Worm (Caenorhabditis elegans): ENCODE results near the gene Y54G2A.38.

Y54G2A.38 gene

DNA sequence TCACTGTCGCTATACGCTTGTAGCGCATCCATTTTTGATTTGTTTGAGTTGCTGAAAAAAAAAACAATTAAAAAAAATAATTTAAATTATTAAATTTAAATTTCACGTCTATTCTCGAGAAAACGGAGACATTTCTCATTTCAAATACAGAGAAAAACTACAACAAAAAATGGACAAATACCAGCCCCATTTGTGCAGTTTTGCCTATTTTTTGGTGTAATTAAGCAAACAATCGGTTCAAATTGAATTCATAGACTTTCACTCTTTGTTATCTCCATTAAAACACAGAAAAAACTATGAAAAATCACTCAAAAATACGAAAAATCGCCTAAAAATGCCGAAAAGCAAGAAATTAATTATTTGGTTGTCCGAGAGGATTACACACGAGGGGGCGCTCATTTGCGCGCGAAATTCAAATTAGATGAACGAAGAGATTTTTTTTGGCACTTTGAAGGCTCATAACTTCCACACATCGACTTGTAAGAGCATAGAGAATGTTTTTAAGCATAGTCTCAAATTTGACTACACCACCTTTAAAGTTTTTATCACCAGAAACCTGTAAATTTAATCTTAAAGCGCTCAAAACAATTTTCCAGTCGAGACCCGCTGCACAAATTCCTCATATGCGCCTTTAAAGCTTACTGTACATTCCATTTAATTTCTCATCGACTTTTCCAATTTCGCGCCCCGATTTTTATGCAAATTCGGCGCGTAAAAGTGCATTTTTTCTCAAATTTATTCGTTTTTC, 23.7 kb downstream of the Y54G2A.38 start, which contains the start of gene Y54G2A.12:
TSS of gene Y54G2A.12 (minus strand) at position 51 of the 748 bp plus-strand sequence.
- TF ChIP-seq mdl-1 (tag; optimal IDR thresholded peaks at IDR 0.05) (no peak), unc-98 (GFP tag; IDR thresholded peaks at IDR 0.05) (no peak), ceh-90 (tag; optimal IDR thresholded peaks at IDR 0.05) (no peak), blmp-1 (tag; optimal IDR thresholded peaks at IDR 0.05) (no peak), dpl-1 (GFP tag; optimal IDR thresholded peaks at IDR 0.05) (peak in 2 of 3 experiments; percentile 4 to 8), unc-130 (tag; optimal IDR thresholded peaks at IDR 0.05) (no peak), ets-5 (GFP tag; IDR thresholded peaks at IDR 0.05) (no peak), hpl-2 (GFP tag; optimal IDR thresholded peaks at IDR 0.05) (no peak), alr-1 (tag; optimal IDR thresholded peaks at IDR 0.05; ENCODE audit: borderline replicate concordance) (no peak), efl-1 (optimal IDR thresholded peaks at IDR 0.05) (peak; percentile 39 to 41), efl-1 (GFP tag; optimal IDR thresholded peaks at IDR 0.05 in 1 of 2) (peak; percentile 44 to 55), nhr-77 (tag; optimal IDR thresholded peaks at IDR 0.05) (no peak)

DNA sequence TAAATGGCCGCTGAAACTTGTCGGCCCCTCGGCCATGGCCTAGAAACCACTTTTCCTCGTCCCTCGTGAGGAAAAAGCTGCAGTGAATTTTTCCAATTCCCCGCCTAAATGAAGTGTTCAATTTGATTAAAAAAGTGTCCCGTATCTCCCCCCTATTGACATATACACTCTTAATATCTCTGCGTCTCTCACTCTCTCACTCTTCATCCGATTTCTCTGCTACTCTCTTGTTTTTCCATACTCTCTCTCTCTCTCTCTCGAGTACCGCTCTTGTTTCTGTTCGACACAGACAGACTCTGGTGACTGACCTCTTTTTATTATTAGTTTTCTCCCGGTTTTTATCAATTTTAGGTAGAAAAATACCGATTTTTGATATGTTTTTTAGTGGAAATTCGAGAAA, 25.8 kb downstream of the Y54G2A.38 start:
- TF ChIP-seq egl-13 (tag; optimal IDR thresholded peaks at IDR 0.05), result no peak
- peak; percentile 38 for TF ChIP-seq blmp-1 (tag; optimal IDR thresholded peaks at IDR 0.05)
- peak; percentile 69 to 72 for TF ChIP-seq efl-1 (optimal IDR thresholded peaks at IDR 0.05)
- TF ChIP-seq efl-1 (GFP tag; optimal IDR thresholded peaks at IDR 0.05 in 1 of 2), result peak; percentile 47 to 87
- no peak for TF ChIP-seq lin-14 (GFP tag; optimal IDR thresholded peaks at IDR 0.05)
- no peak for TF ChIP-seq mef-2 (tag; optimal IDR thresholded peaks at IDR 0.05)
- TF ChIP-seq ceh-88 (GFP tag; IDR thresholded peaks at IDR 0.05), result no peak
- peak in 1 of 6 experiments; percentile 26 for TF ChIP-seq elt-3 (tag; optimal IDR thresholded peaks at IDR 0.05)
- no peak for TF ChIP-seq nhr-84 (tag; optimal IDR thresholded peaks at IDR 0.05)
- TF ChIP-seq snu-23 (GFP tag; optimal IDR thresholded peaks at IDR 0.05), result peak; percentile 68
- TF ChIP-seq aha-1 (tag; optimal IDR thresholded peaks at IDR 0.05), result no peak
- no peak for TF ChIP-seq nhr-76 (tag; optimal IDR thresholded peaks at IDR 0.05)
- no peak for TF ChIP-seq mab-9 (GFP tag; IDR thresholded peaks at IDR 0.05)
- no peak for TF ChIP-seq F16B12.6 (tag; optimal IDR thresholded peaks at IDR 0.05)
- TF ChIP-seq swsn-7 (tag; optimal IDR thresholded peaks at IDR 0.05), result peak; percentile 36
- peak; percentile 45 to 55 for TF ChIP-seq lin-35 (GFP tag; optimal IDR thresholded peaks at IDR 0.05)
- peak; percentile 71 for TF ChIP-seq nhr-85 (tag)
- no peak for TF ChIP-seq unc-30 (tag; optimal IDR thresholded peaks at IDR 0.05)
- peak; percentile 54 for TF ChIP-seq nhr-47 (tag; optimal IDR thresholded peaks at IDR 0.05)
- no peak for TF ChIP-seq C34B4.2 (tag; optimal IDR thresholded peaks at IDR 0.05)
- TF ChIP-seq unc-98 (GFP tag; IDR thresholded peaks at IDR 0.05), result no peak
- TF ChIP-seq tbx-2 (tag; optimal IDR thresholded peaks at IDR 0.05), result peak; percentile 46
- TF ChIP-seq nhr-20 (tag; optimal IDR thresholded peaks at IDR 0.05), result peak; percentile 46
- no peak for TF ChIP-seq ama-1 (optimal IDR thresholded peaks at IDR 0.05)
- TF ChIP-seq irx-1 (tag; optimal IDR thresholded peaks at IDR 0.05), result no peak
- peak; percentile 15 for TF ChIP-seq dsc-1 (tag; optimal IDR thresholded peaks at IDR 0.05)
- peak; percentile 37 to 45 (median 43) for TF ChIP-seq dpl-1 (GFP tag; optimal IDR thresholded peaks at IDR 0.05)
- peak; percentile 46 to 57 for TF ChIP-seq lsy-2 (tag; optimal IDR thresholded peaks at IDR 0.05)
- no peak for TF ChIP-seq ztf-11 (tag; optimal IDR thresholded peaks at IDR 0.05)
- no peak for TF ChIP-seq nhr-19 (GFP tag; conservative IDR thresholded peaks at IDR 0.05)
- peak; percentile 3 to 46 (median 40) for TF ChIP-seq ceh-82 (tag; optimal IDR thresholded peaks at IDR 0.05)
- TF ChIP-seq hpl-2 (GFP tag; optimal IDR thresholded peaks at IDR 0.05), result no peak
- no peak for TF ChIP-seq rnt-1 (tag; optimal IDR thresholded peaks at IDR 0.05)
- peak; percentile 68 for TF ChIP-seq nhr-71 (tag; optimal IDR thresholded peaks at IDR 0.05)
- peak; percentile 64 for TF ChIP-seq mep-1 (tag; optimal IDR thresholded peaks at IDR 0.05)
- 0 out of 2 replicates have a peak, but pooled peaks have one; percentile 13 for TF ChIP-seq grh-1 (GFP tag; IDR thresholded peaks at IDR 0.05)
- no peak for TF ChIP-seq ceh-8 (GFP tag; optimal IDR thresholded peaks at IDR 0.05)
- no peak for TF ChIP-seq ztf-4 (tag; optimal IDR thresholded peaks at IDR 0.05)
- TF ChIP-seq isw-1 (GFP tag; IDR thresholded peaks at IDR 0.05), result peak; percentile 27
- peak; percentile 48 for TF ChIP-seq nhr-90 (tag; optimal IDR thresholded peaks at IDR 0.05; ENCODE audit: poor library complexity)
- no peak for TF ChIP-seq mdl-1 (tag; optimal IDR thresholded peaks at IDR 0.05)
- TF ChIP-seq vab-15 (tag; optimal IDR thresholded peaks at IDR 0.05), result no peak
- TF ChIP-seq pqm-1 (tag; optimal IDR thresholded peaks at IDR 0.05), result no peak
- no peak for TF ChIP-seq sptf-1 (tag; optimal IDR thresholded peaks at IDR 0.05)
- peak; percentile 29 for TF ChIP-seq xbp-1 (tag; optimal IDR thresholded peaks at IDR 0.05)

All from whole organism, L1 larva.